Worm (Caenorhabditis elegans) whole organism, early embryonic: ENCODE data around the gene ran-2.

Source experiments
- aly-1 ChIP-seq: sonication (generic microtip); optimal IDR thresholded peaks from 2 replicates; lab custom pipeline; 2016; ENCODE audit warnings: missing genetic modification characterization, missing compliant biosample characterization
- ama-1 ChIP-seq: fragments of 150-350 bp; optimal IDR thresholded peaks from 2 replicates; lab custom pipeline; 2014
- ceh-13 ChIP-seq: fragments of 200-800 bp; sonication (Bioruptor generic); optimal IDR thresholded peaks from 2 replicates; lab custom pipeline; 2018; ENCODE audit warnings: mild to moderate bottlenecking, missing genetic modification characterization, missing compliant biosample characterization
- ceh-36 ChIP-seq: sonication (generic microtip); optimal IDR thresholded peaks from 2 replicates; lab custom pipeline; 2016; ENCODE audit warnings: missing genetic modification characterization, inconsistent platforms, missing compliant biosample characterization
- ets-7 ChIP-seq: sonication (generic microtip); optimal IDR thresholded peaks from 2 replicates; lab custom pipeline; 2016; ENCODE audit warnings: missing genotype, missing genetic modification characterization, missing compliant biosample characterization
- flt-1 ChIP-seq: fragments of 200-800 bp; sonication (Bioruptor generic); IDR thresholded peaks from 2 replicates; pipeline ENCODE4 v1.3.6; 2022; ENCODE audit warnings: missing genetic modification characterization, missing compliant biosample characterization
- hmbx-1 ChIP-seq: sonication (generic microtip); optimal IDR thresholded peaks from 2 replicates; lab custom pipeline; 2016; ENCODE audit warnings: mild to moderate bottlenecking, missing genetic modification characterization, missing compliant biosample characterization
- hmg-4 ChIP-seq: fragments of 200-800 bp; sonication (Bioruptor generic); optimal IDR thresholded peaks from 2 replicates; lab custom pipeline; 2018; ENCODE audit warnings: mild to moderate bottlenecking, missing genetic modification characterization, missing compliant biosample characterization
- hnd-1 ChIP-seq: sonication (generic microtip); optimal IDR thresholded peaks from 2 replicates; lab custom pipeline; 2016; ENCODE audit warnings: missing genetic modification characterization, missing compliant biosample characterization
- pes-1 ChIP-seq: fragments of 200-800 bp; sonication (Bioruptor generic); IDR thresholded peaks from 2 replicates; pipeline ENCODE4 v1.3.6; 2022; ENCODE audit warnings: missing genetic modification reagents, missing genetic modification characterization, missing compliant biosample characterization
- scrt-1 ChIP-seq: fragments of 200-800 bp; sonication (Bioruptor generic); IDR thresholded peaks from 2 replicates; pipeline ENCODE4 v1.3.6; 2022; ENCODE audit warnings: missing genetic modification characterization, missing compliant biosample characterization
- sea-1 ChIP-seq: fragments of 200-800 bp; sonication (Bioruptor generic); conservative IDR thresholded peaks from 2 replicates; pipeline ENCODE4 v1.3.6; 2022; ENCODE audit warnings: missing genetic modification characterization, missing compliant biosample characterization
- tbx-11 ChIP-seq: fragments of 200-800 bp; sonication (Bioruptor generic); IDR thresholded peaks from 2 replicates; pipeline ENCODE4 v1.3.6; 2022; ENCODE audit warnings: missing genetic modification characterization, missing compliant biosample characterization
- tbx-37 ChIP-seq: fragments of 200-800 bp; sonication (Bioruptor generic); conservative IDR thresholded peaks from 2 replicates; pipeline ENCODE4 v1.3.6; 2022; ENCODE audit warnings: missing genetic modification reagents, missing genetic modification characterization, missing compliant biosample characterization

- no peak for TF ChIP-seq pes-1 (GFP tag; lab: Robert Waterston, UW)
- TF ChIP-seq hmbx-1 (tag; lab: Kevin White, UChicago) = no peak
- no peak for TF ChIP-seq ama-1
- no peak for TF ChIP-seq ceh-36 (tag; lab: Kevin White, UChicago)
- TF ChIP-seq flt-1 (GFP tag; lab: Robert Waterston, UW) = no peak
- no peak for TF ChIP-seq tbx-37 (GFP tag; lab: Robert Waterston, UW)
- TF ChIP-seq hmg-4 = no peak
- TF ChIP-seq aly-1 (tag; lab: Kevin White, UChicago) = no peak
- TF ChIP-seq hnd-1 (tag; lab: Kevin White, UChicago) = no peak
- no peak for TF ChIP-seq ceh-13 (GFP tag; lab: Kevin White, UChicago)
- no peak for TF ChIP-seq ets-7 (tag; lab: Kevin White, UChicago)
- TF ChIP-seq scrt-1 = no peak
- TF ChIP-seq tbx-11 (GFP tag; lab: Robert Waterston, UW) = no peak
- no peak for TF ChIP-seq sea-1 (GFP tag; lab: Robert Waterston, UW)
Observed at ce11 chrIII:7937548-7937947, 4.2 kb downstream of the ran-2 start, which contains the start of gene C29E4.10.
